Worm (Caenorhabditis elegans): ENCODE data around the gene arrd-26.

Gene arrd-26

ce11 chrIV:2080340-2080739 is 14.3 kb downstream of the arrd-26 start (continued):
- no peak for TF ChIP-seq fkh-3 (tag; optimal IDR thresholded peaks at IDR 0.05)
- TF ChIP-seq rec-8 (tag; optimal IDR thresholded peaks at IDR 0.05): no peak

- TF ChIP-seq lin-40 (tag; optimal IDR thresholded peaks at IDR 0.05): peak; percentile 18
- no peak for TF ChIP-seq ztf-25 (GFP tag; IDR thresholded peaks at IDR 0.05)
Observed at ce11 chrIV:2083146-2083545, 17.2 kb downstream of the arrd-26 start.

ce11 chrIV:2083734-2084133 is 17.7 kb downstream of the arrd-26 start, which contains the start of gene mca-2:
Gene mca-2 (plus strand): TSS chrIV:2084034.
- no peak for TF ChIP-seq C06A6.2 (GFP tag; conservative IDR thresholded peaks at IDR 0.05)
- no peak for TF ChIP-seq F33H1.4 (GFP tag; IDR thresholded peaks at IDR 0.05)
- TF ChIP-seq snpc-1.3 (tag; optimal IDR thresholded peaks at IDR 0.05; ENCODE audit: insufficient read depth): no peak
- TF ChIP-seq F52B5.7 (tag; optimal IDR thresholded peaks at IDR 0.05): no peak
- TF ChIP-seq zim-3 (tag; optimal IDR thresholded peaks at IDR 0.05): no peak
- no peak for TF ChIP-seq ceh-79 (tag; optimal IDR thresholded peaks at IDR 0.05)

ce11 chrIV:2096422-2096821 is 30.4 kb downstream of the arrd-26 start:
- TF ChIP-seq hsf-1 (GFP tag; IDR thresholded peaks at IDR 0.05): peak; percentile 92

ce11 chrIV:2099771-2100170 is 33.8 kb downstream of the arrd-26 start, which contains the start of gene C23H5.11:
Gene C23H5.11 (minus strand): TSS chrIV:2099871.
- TF ChIP-seq F37B4.10 (GFP tag; IDR thresholded peaks at IDR 0.05) (no peak), madf-3 (GFP tag; IDR thresholded peaks at IDR 0.05) (no peak), K12H6.12 (tag; optimal IDR thresholded peaks at IDR 0.05) (no peak), hlh-12 (tag; optimal IDR thresholded peaks at IDR 0.05) (no peak), nhr-90 (tag; optimal IDR thresholded peaks at IDR 0.05) (no peak)

- TF ChIP-seq attf-3 (GFP tag; conservative IDR thresholded peaks at IDR 0.05) (no peak), ZK185.1 (tag; optimal IDR thresholded peaks at IDR 0.05; ENCODE audit: poor library complexity, severe bottlenecking) (no peak)
Observed at ce11 chrIV:2102793-2103192, 36.8 kb downstream of the arrd-26 start, which contains the start of gene C23H5.15. Gene C23H5.15 (minus strand): TSS chrIV:2102893.

- TF ChIP-seq hlh-12 (tag; optimal IDR thresholded peaks at IDR 0.05) (no peak), tlf-1 (GFP tag; optimal IDR thresholded peaks at IDR 0.05) (no peak), ceh-91 (GFP tag; IDR thresholded peaks at IDR 0.05) (no peak), atf-7 (tag; optimal IDR thresholded peaks at IDR 0.05) (no peak), ceh-27 (GFP tag; optimal IDR thresholded peaks at IDR 0.05) (no peak), attf-3 (GFP tag; conservative IDR thresholded peaks at IDR 0.05) (no peak), F55B11.4 (tag; optimal IDR thresholded peaks at IDR 0.05; ENCODE audit: borderline replicate concordance, insufficient read depth) (no peak), chd-7 (tag; optimal IDR thresholded peaks at IDR 0.05) (no peak), attf-5 (GFP tag; optimal IDR thresholded peaks at IDR 0.05) (no peak), F39B2.1 (GFP tag; IDR thresholded peaks at IDR 0.05) (0 out of 2 replicates have a peak, but pooled peaks have one; percentile 18), F33H1.4 (GFP tag; IDR thresholded peaks at IDR 0.05) (peak; percentile 42), bed-1 (GFP tag; IDR thresholded peaks at IDR 0.05) (no peak), Y56A3A.18 (GFP tag; IDR thresholded peaks at IDR 0.05) (no peak), cebp-2 (GFP tag; IDR thresholded peaks at IDR 0.05) (0 out of 2 replicates have a peak, but pooled peaks have one; percentile 70), rcor-1 (GFP tag; IDR thresholded peaks at IDR 0.05) (no peak), Y67H2A.10 (GFP tag; conservative IDR thresholded peaks at IDR 0.05) (no peak), Y95B8A.8 (GFP tag; IDR thresholded peaks at IDR 0.05) (no peak), T26A5.8 (tag; optimal IDR thresholded peaks at IDR 0.05) (no peak), him-1 (tag; optimal IDR thresholded peaks at IDR 0.05) (no peak), tbp1 (GFP tag; optimal IDR thresholded peaks at IDR 0.05) (no peak), nhr-120 (GFP tag; IDR thresholded peaks at IDR 0.05) (0 out of 2 replicates have a peak, but pooled peaks have one; percentile 51), D2030.7 (GFP tag; IDR thresholded peaks at IDR 0.05) (no peak), B0035.1 (tag; optimal IDR thresholded peaks at IDR 0.05) (no peak)
Observed at ce11 chrIV:2106708-2107107, 40.7 kb downstream of the arrd-26 start.
